Worm (Caenorhabditis elegans) whole organism, mixed stage, embryonic: ENCODE results near the gene cyp-33E1.

Experiments
- blmp-1 ChIP-seq: fragments of 150-350 bp; optimal IDR thresholded peaks from 2 replicates; lab custom pipeline; 2014; ENCODE audit warnings: missing biosample characterization, missing genetic modification characterization
- ceh-83 ChIP-seq: fragments of 200-800 bp; sonication (Bioruptor generic); optimal IDR thresholded peaks from 2 replicates; lab custom pipeline; 2018; ENCODE audit warnings: mild to moderate bottlenecking, missing genetic modification characterization, missing compliant biosample characterization
- drap-1 ChIP-seq: fragments of 200-800 bp; sonication (Bioruptor generic); optimal IDR thresholded peaks from 3 replicates; lab custom pipeline; 2018; ENCODE audit warnings: mild to moderate bottlenecking, missing genetic modification characterization, missing compliant biosample characterization
- elt-3 ChIP-seq: fragments of 150-350 bp; optimal IDR thresholded peaks from 2 replicates; lab custom pipeline; 2014; ENCODE audit warnings: missing biosample characterization, missing genetic modification characterization
- flh-1 ChIP-seq: fragments of 200-800 bp; sonication (Bioruptor generic); optimal IDR thresholded peaks from 2 replicates; lab custom pipeline; 2018; ENCODE audit warnings: mild to moderate bottlenecking, missing genetic modification characterization, moderate library complexity, missing compliant biosample characterization
- lin-13 ChIP-seq: fragments of 150-350 bp; optimal IDR thresholded peaks from 2 replicates; lab custom pipeline; 2014; ENCODE audit warnings: missing biosample characterization, missing genetic modification characterization
- lin-32 ChIP-seq: fragments of 200-800 bp; sonication (Bioruptor generic); optimal IDR thresholded peaks from 2 replicates; lab custom pipeline; 2018; ENCODE audit warnings: mild to moderate bottlenecking, missing genetic modification characterization, missing compliant biosample characterization
- pha-4 ChIP-seq: fragments of 150-350 bp; optimal IDR thresholded peaks from 2 replicates; lab custom pipeline; 2018; ENCODE audit warnings: missing biosample characterization, missing genetic modification reagents, missing genetic modification characterization
- sptf-1 ChIP-seq: sonication (generic microtip); optimal IDR thresholded peaks from 2 replicates; lab custom pipeline; 2017; ENCODE audit warnings: mild to moderate bottlenecking, missing genetic modification characterization, moderate library complexity, missing compliant biosample characterization
- unc-39 ChIP-seq: fragments of 150-350 bp; optimal IDR thresholded peaks from 2 replicates; lab custom pipeline; 2014; ENCODE audit warnings: missing biosample characterization, missing genetic modification characterization
- unc-62 ChIP-seq: fragments of 150-350 bp; optimal IDR thresholded peaks from 2 replicates; lab custom pipeline; 2014; ENCODE audit warnings: missing biosample characterization, missing genetic modification reagents, missing genetic modification characterization

DNA sequence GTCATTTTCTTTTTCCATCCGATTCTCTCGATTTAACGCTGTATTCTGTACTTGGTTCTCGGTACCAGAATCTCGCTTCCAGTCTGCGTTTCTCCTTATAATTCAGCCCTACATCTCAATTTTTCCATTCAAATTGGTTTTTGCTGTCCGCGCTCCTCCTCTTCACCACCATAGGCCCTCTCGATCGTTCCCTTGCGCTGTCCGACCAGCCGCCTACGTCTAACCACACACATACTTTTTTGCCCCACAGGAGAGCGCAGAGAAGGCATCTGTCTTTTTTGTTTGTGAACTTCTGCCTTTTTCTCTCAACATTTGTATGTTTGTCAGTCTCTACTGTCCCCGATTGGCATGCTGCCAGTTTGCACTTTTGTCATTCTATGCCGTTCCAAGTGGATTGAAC is 21.1 kb downstream of the cyp-33E1 start, which contains the start of gene F42A9.11:
- no peak for TF ChIP-seq blmp-1 (tag; lab: Kevin White, UChicago)
- no peak for TF ChIP-seq lin-13 (tag; lab: Kevin White, UChicago)
- no peak for TF ChIP-seq ceh-83 (GFP tag; lab: Kevin White, UChicago)
- no peak for TF ChIP-seq sptf-1 (tag; lab: Kevin White, UChicago)
- no peak for TF ChIP-seq unc-39
- TF ChIP-seq drap-1 (GFP tag; lab: Kevin White, UChicago): no peak
- no peak for TF ChIP-seq pha-4 (tag; lab: Kevin White, UChicago)
- TF ChIP-seq unc-62 (GFP tag; lab: Kevin White, UChicago): no peak
- TF ChIP-seq flh-1 (GFP tag; lab: Kevin White, UChicago): no peak
- no peak for TF ChIP-seq elt-3 (tag; lab: Kevin White, UChicago)
- no peak for TF ChIP-seq lin-32 (GFP tag; lab: Kevin White, UChicago)
